Fruit fly (Drosophila melanogaster) whole organism, embryonic: Measurements from ENCODE around the gene CG13917.

Source experiments
- CG10543 ChIP-seq: fragments of 200-800 bp; sonication (Bioruptor generic); optimal IDR thresholded peaks from 3 replicates; lab custom pipeline; 2017; ENCODE audit warnings: missing biosample characterization, mild to moderate bottlenecking, missing genetic modification characterization, moderate library complexity
- CG12391 ChIP-seq: fragments of 200-800 bp; sonication (Bioruptor generic); optimal IDR thresholded peaks from 3 replicates; lab custom pipeline; 2018; ENCODE audit warnings: missing biosample characterization, mild to moderate bottlenecking, missing genetic modification characterization, moderate library complexity
- CG15514 ChIP-seq: fragments of 200-800 bp; sonication (Bioruptor generic); optimal IDR thresholded peaks from 3 replicates; lab custom pipeline; 2017; ENCODE audit warnings: missing biosample characterization, missing genetic modification characterization, mild to moderate bottlenecking, moderate library complexity, missing genetic modification reagents
- CG1603 ChIP-seq: fragments of 200-800 bp; sonication (Bioruptor generic); optimal IDR thresholded peaks from 2 replicates; lab custom pipeline; 2019; ENCODE audit warnings: missing biosample characterization, mild to moderate bottlenecking, missing genetic modification characterization, moderate library complexity
- CG2120 ChIP-seq: fragments of 200-800 bp; sonication (Bioruptor generic); optimal IDR thresholded peaks from 3 replicates; lab custom pipeline; 2016; ENCODE audit warnings: missing biosample characterization, missing genetic modification characterization
- CG2678 ChIP-seq: fragments of 200-800 bp; sonication (Bioruptor generic); optimal IDR thresholded peaks from 3 replicates; lab custom pipeline; 2019; ENCODE audit warnings: missing biosample characterization, mild to moderate bottlenecking, missing genetic modification characterization, moderate library complexity
- CG34376 ChIP-seq: fragments of 200-800 bp; sonication (Bioruptor generic); optimal IDR thresholded peaks from 2 replicates; lab custom pipeline; 2018; ENCODE audit warnings: missing biosample characterization, mild to moderate bottlenecking, missing genetic modification characterization
- CG6175 ChIP-seq: fragments of 200-800 bp; sonication (Bioruptor generic); IDR thresholded peaks from 3 replicates; pipeline ENCODE4 v1.3.6; 2022; ENCODE audit warnings: missing biosample characterization, missing genetic modification characterization
- CG6254 ChIP-seq: fragments of 200-800 bp; sonication (Bioruptor generic); optimal IDR thresholded peaks from 3 replicates; lab custom pipeline; 2017; ENCODE audit warnings: mild to moderate bottlenecking, missing biosample characterization, missing genetic modification reagents, missing genetic modification characterization
- CG7372 ChIP-seq: fragments of 200-800 bp; sonication (Bioruptor generic); IDR thresholded peaks from 2 replicates; pipeline ENCODE4 v1.3.6; 2022; ENCODE audit warnings: missing biosample characterization, missing genetic modification characterization
- CG8281 ChIP-seq: fragments of 200-800 bp; sonication (Bioruptor generic); optimal IDR thresholded peaks from 2 replicates; lab custom pipeline; 2018; ENCODE audit warnings: missing biosample characterization, mild to moderate bottlenecking, missing genetic modification characterization, moderate library complexity
- Camta ChIP-seq: fragments of 200-800 bp; sonication (Bioruptor generic); optimal IDR thresholded peaks from 2 replicates; lab custom pipeline; 2016; ENCODE audit warnings: missing biosample characterization, missing genetic modification characterization
- CoRest ChIP-seq: fragments of 200-800 bp; sonication (Bioruptor generic); optimal IDR thresholded peaks from 3 replicates; lab custom pipeline; 2018; ENCODE audit warnings: missing biosample characterization, mild to moderate bottlenecking, missing genetic modification characterization, moderate library complexity
- Deaf1 ChIP-seq: fragments of 200-800 bp; optimal IDR thresholded peaks from 3 replicates; lab custom pipeline; 2019; ENCODE audit warnings: missing biosample characterization, mild to moderate bottlenecking, missing genetic modification characterization, moderate library complexity
- Drgx ChIP-seq: fragments of 200-800 bp; sonication (Bioruptor generic); IDR thresholded peaks from 2 replicates; pipeline ENCODE4 v1.3.6; 2022; ENCODE audit warnings: missing biosample characterization, missing genetic modification characterization
- Hmr ChIP-seq: fragments of 200-800 bp; sonication (Bioruptor generic); optimal IDR thresholded peaks from 3 replicates; lab custom pipeline; 2017; ENCODE audit warnings: mild to moderate bottlenecking, missing biosample characterization, missing genetic modification reagents, missing genetic modification characterization
- Hr51 ChIP-seq, 2 experiments: fragments of 200-800 bp; sonication (Bioruptor generic); optimal IDR thresholded peaks; 2 replicates in 1 of 2; 3 replicates in 1 of 2; lab custom pipeline; 2016 to 2018; ENCODE audit warnings: missing biosample characterization in 2 of 2, missing genetic modification characterization in 2 of 2, mild to moderate bottlenecking in 1 of 2, moderate library complexity in 1 of 2
- Lpt ChIP-seq: fragments of >200 bp; optimal IDR thresholded peaks from 2 replicates; lab custom pipeline; 2018; ENCODE audit warnings: missing biosample characterization, missing genetic modification characterization
- Sox102F ChIP-seq: fragments of 200-800 bp; sonication (Bioruptor generic); optimal IDR thresholded peaks from 2 replicates; lab custom pipeline; 2018; ENCODE audit warnings: missing biosample characterization, mild to moderate bottlenecking, missing genetic modification characterization, moderate library complexity
- amos ChIP-seq: fragments of 200-800 bp; sonication (Bioruptor generic); IDR thresholded peaks from 2 replicates; pipeline ENCODE4 v1.3.6; 2022; ENCODE audit warnings: missing biosample characterization, missing genetic modification characterization; ENCODE audit not compliant: partially characterized antibody
- ash1 ChIP-seq: fragments of 200-800 bp; sonication (Bioruptor generic); optimal IDR thresholded peaks from 2 replicates; lab custom pipeline; 2018; ENCODE audit warnings: missing biosample characterization, mild to moderate bottlenecking, missing genetic modification characterization
- crp ChIP-seq, 2 experiments: fragments of 200-800 bp; sonication (Bioruptor generic); optimal IDR thresholded peaks; 2 replicates in 1 of 2; 3 replicates in 1 of 2; lab custom pipeline; 2017; ENCODE audit warnings: missing biosample characterization in 2 of 2, missing genetic modification characterization in 2 of 2, mild to moderate bottlenecking in 1 of 2, moderate library complexity in 1 of 2
- dm ChIP-seq: fragments of 200-800 bp; sonication (Bioruptor generic); optimal IDR thresholded peaks from 3 replicates; lab custom pipeline; 2016; ENCODE audit warnings: missing biosample characterization, missing genetic modification characterization
- dpn ChIP-seq, 2 experiments: fragments of 200-800 bp; sonication (Bioruptor generic); optimal IDR thresholded peaks; 3 replicates each; lab custom pipeline; 2016; ENCODE audit warnings: missing biosample characterization in 2 of 2, missing genetic modification characterization in 2 of 2
- gem ChIP-seq: fragments of 200-800 bp; sonication (Bioruptor generic); optimal IDR thresholded peaks from 2 replicates; lab custom pipeline; 2019; ENCODE audit warnings: missing biosample characterization, mild to moderate bottlenecking, missing genetic modification characterization, moderate library complexity
- grn ChIP-seq: fragments of 200-800 bp; sonication (Bioruptor generic); optimal IDR thresholded peaks from 3 replicates; lab custom pipeline; 2017; ENCODE audit warnings: missing biosample characterization, missing genetic modification characterization
- hbn ChIP-seq: fragments of 200-800 bp; sonication (Bioruptor generic); IDR thresholded peaks from 2 replicates; pipeline ENCODE4 v1.3.6; 2022; ENCODE audit warnings: missing biosample characterization, missing genetic modification characterization; ENCODE audit not compliant: partially characterized antibody
- lmd ChIP-seq: fragments of 200-800 bp; sonication (Bioruptor generic); IDR thresholded peaks from 2 replicates; pipeline ENCODE4 v1.3.6; 2022; ENCODE audit warnings: missing biosample characterization, missing genetic modification characterization
- nmo ChIP-seq: fragments of 200-800 bp; sonication (Bioruptor generic); optimal IDR thresholded peaks from 2 replicates; lab custom pipeline; 2018; ENCODE audit warnings: missing biosample characterization, mild to moderate bottlenecking, missing genetic modification characterization, moderate library complexity
- pfk ChIP-seq: fragments of 200-800 bp; sonication (Bioruptor generic); optimal IDR thresholded peaks from 2 replicates; lab custom pipeline; 2018; ENCODE audit warnings: missing biosample characterization, mild to moderate bottlenecking, missing genetic modification characterization, moderate library complexity
- prd ChIP-seq, 3 experiments: fragments of >200 bp in 2 of 3; fragments of 200-800 bp in 1 of 3; sonication (Bioruptor generic) in 1 of 3; optimal IDR thresholded peaks in 2 of 3; IDR thresholded peaks in 1 of 3; 2 replicates in 2 of 3; 3 replicates in 1 of 3; pipeline versions ENCODE4 v1.3.6 to Lab custom; 2017 to 2022; ENCODE audit warnings: missing biosample characterization in 1 of 3, missing genetic modification characterization in 1 of 3
- pros ChIP-seq: fragments of 200-800 bp; sonication (Bioruptor generic); optimal IDR thresholded peaks from 3 replicates; lab custom pipeline; 2019; ENCODE audit warnings: missing biosample characterization, mild to moderate bottlenecking, missing genetic modification characterization, moderate library complexity
- psq ChIP-seq: fragments of 200-800 bp; sonication (Bioruptor generic); optimal IDR thresholded peaks from 2 replicates; lab custom pipeline; 2017; ENCODE audit warnings: missing biosample characterization, missing genetic modification characterization
- sd ChIP-seq: fragments of 200-800 bp; sonication (Bioruptor generic); optimal IDR thresholded peaks from 3 replicates; lab custom pipeline; 2018; ENCODE audit warnings: missing biosample characterization, mild to moderate bottlenecking, missing genetic modification characterization, moderate library complexity
- slp2 ChIP-seq: fragments of 200-800 bp; sonication (Bioruptor generic); optimal IDR thresholded peaks from 2 replicates; lab custom pipeline; 2016; ENCODE audit warnings: missing biosample characterization, missing genetic modification characterization
- ssp ChIP-seq: fragments of 200-800 bp; sonication (Bioruptor generic); IDR thresholded peaks from 2 replicates; pipeline ENCODE4 v1.3.6; 2022; ENCODE audit warnings: missing biosample characterization, missing genetic modification characterization
- stc ChIP-seq: fragments of 200-800 bp; sonication (Bioruptor generic); IDR thresholded peaks from 2 replicates; pipeline ENCODE4 v1.3.6; 2022; ENCODE audit warnings: missing biosample characterization, missing genetic modification characterization
- sug ChIP-seq: fragments of 200-800 bp; optimal IDR thresholded peaks from 2 replicates; lab custom pipeline; 2019; ENCODE audit warnings: missing biosample characterization, mild to moderate bottlenecking, missing genetic modification characterization, moderate library complexity
- twi ChIP-seq: fragments of 200-800 bp; optimal IDR thresholded peaks from 2 replicates; lab custom pipeline; 2019; ENCODE audit warnings: missing biosample characterization, mild to moderate bottlenecking, missing genetic modification characterization, moderate library complexity
- vnd ChIP-seq: fragments of 200-800 bp; sonication (Bioruptor generic); IDR thresholded peaks from 3 replicates; pipeline ENCODE4 v1.3.6; 2022; ENCODE audit warnings: missing biosample characterization, missing genetic modification characterization; ENCODE audit not compliant: partially characterized antibody
- wek ChIP-seq: fragments of 200-800 bp; sonication (Bioruptor generic); optimal IDR thresholded peaks from 3 replicates; lab custom pipeline; 2018; ENCODE audit warnings: missing biosample characterization, mild to moderate bottlenecking, missing genetic modification characterization, moderate library complexity
- zf30C ChIP-seq: fragments of 200-800 bp; sonication (Bioruptor generic); optimal IDR thresholded peaks from 3 replicates; lab custom pipeline; 2018; ENCODE audit warnings: missing biosample characterization, mild to moderate bottlenecking, missing genetic modification characterization

Gene CG13917

DNA sequence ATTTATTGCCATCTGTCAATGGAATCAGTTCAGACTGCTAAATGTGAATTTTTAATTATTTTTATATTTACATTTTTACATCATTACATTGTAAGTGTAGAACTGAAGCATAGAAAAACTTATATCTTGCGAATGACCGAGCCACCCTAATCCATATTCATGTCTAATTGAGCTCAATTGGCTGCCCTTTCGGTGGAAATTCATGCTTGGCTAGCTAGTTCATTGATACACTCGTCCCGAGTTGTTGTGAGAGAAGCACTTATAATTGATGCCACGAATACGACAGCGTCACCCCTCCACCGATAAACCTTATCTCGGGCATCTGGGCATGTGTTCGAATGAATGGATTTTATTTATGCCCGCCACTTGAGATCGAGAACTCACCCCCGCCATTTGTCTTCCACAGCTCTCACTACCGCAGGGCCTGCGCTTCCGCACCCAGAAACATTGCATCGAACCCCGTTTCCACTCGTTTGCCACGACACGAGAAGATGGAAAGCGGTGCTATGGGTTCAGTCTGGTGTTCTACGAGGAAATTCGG, 38.1 kb upstream of the CG13917 start:
- TF ChIP-seq nmo (GFP tag; lab: Kevin White, UChicago) (no peak), lmd (GFP tag; lab: Robert Waterston, UW) (no peak), wek (no peak), stc (GFP tag; lab: Robert Waterston, UW) (no peak), Lpt (no peak), zf30C (GFP tag; lab: Kevin White, UChicago) (no peak), Camta (GFP tag; lab: Kevin White, UChicago) (no peak), hbn (GFP tag; lab: Robert Waterston, UW) (peak; percentile 26; the same call in 1 of the 2 replicates), CG6175 (GFP tag; lab: Robert Waterston, UW) (no peak), CG12391 (no peak), twi (peak; percentile 76), dm (no peak), psq (GFP tag; lab: Kevin White, UChicago) (no peak), CG2120 (GFP tag; lab: Kevin White, UChicago) (peak; percentile 2), sd (no peak), Hr51 (GFP tag; optimal IDR thresholded peaks at IDR 0.05; lab: Kevin White, UChicago) (peak in 1 of 2 experiments; percentile 12), CG8281 (tag; lab: Kevin White, UChicago) (peak; percentile 64), Hmr (GFP tag; lab: Kevin White, UChicago) (peak; percentile 8), gem (tag; lab: Kevin White, UChicago) (peak; percentile 23), ssp (GFP tag; lab: Robert Waterston, UW) (no peak), Sox102F (GFP tag; lab: Kevin White, UChicago) (no peak), CG34376 (GFP tag; lab: Kevin White, UChicago) (peak; percentile 35), Deaf1 (tag; lab: Kevin White, UChicago) (peak; percentile 11), pros (GFP tag; lab: Kevin White, UChicago) (peak; percentile 87), prd (optimal IDR thresholded peaks at IDR 0.05; lab: Kevin White, UChicago) (no peak), prd (GFP tag; IDR thresholded peaks at IDR 0.05; lab: Robert Waterston, UW) (no peak), dpn (GFP tag; optimal IDR thresholded peaks at IDR 0.05; lab: Kevin White, UChicago) (no peak), CG15514 (peak; percentile 23), CG7372 (GFP tag; lab: Robert Waterston, UW) (no peak), Drgx (GFP tag; lab: Robert Waterston, UW) (0 out of 2 replicates have a peak, but pooled peaks have one; percentile 10), CG10543 (GFP tag; lab: Kevin White, UChicago) (peak; percentile 9), amos (GFP tag; lab: Robert Waterston, UW) (no peak), CG1603 (tag; lab: Kevin White, UChicago) (no peak), CG2678 (tag; lab: Kevin White, UChicago) (peak; percentile 30), sug (tag; lab: Kevin White, UChicago) (peak; percentile 53), CoRest (tag; lab: Kevin White, UChicago) (no peak), CG6254 (GFP tag; lab: Kevin White, UChicago) (no peak), ash1 (GFP tag; lab: Kevin White, UChicago) (no peak), vnd (GFP tag; lab: Robert Waterston, UW) (0 out of 3 replicates have a peak, but pooled peaks have one; percentile 32), crp (GFP tag; optimal IDR thresholded peaks at IDR 0.05; lab: Kevin White, UChicago) (no peak), grn (GFP tag; lab: Kevin White, UChicago) (peak; percentile 80), pfk (peak; percentile 75), slp2 (no peak)
